Fruit fly (Drosophila melanogaster) whole organism, embryonic: Measurements from ENCODE around the gene BtbVII.

Experiments used
- Ada2b ChIP-seq: fragments of 200-800 bp; sonication (Bioruptor generic); IDR thresholded peaks from 2 replicates; pipeline ENCODE4 v1.3.6; 2022; ENCODE audit warnings: missing biosample characterization, missing genetic modification characterization
- B-H2 ChIP-seq: fragments of 200-800 bp; sonication (Bioruptor generic); optimal IDR thresholded peaks from 2 replicates; lab custom pipeline; 2018; ENCODE audit warnings: missing biosample characterization, mild to moderate bottlenecking, missing genetic modification characterization
- C15 ChIP-seq: fragments of 200-800 bp; sonication (Bioruptor generic); IDR thresholded peaks from 3 replicates; pipeline ENCODE4 v1.3.6; 2022; ENCODE audit warnings: missing biosample characterization, missing genetic modification characterization
- CG10979 ChIP-seq: fragments of 200-800 bp; sonication (Bioruptor generic); optimal IDR thresholded peaks from 2 replicates; lab custom pipeline; 2018; ENCODE audit warnings: missing biosample characterization, mild to moderate bottlenecking, missing genetic modification characterization, moderate library complexity
- CG11695 ChIP-seq: fragments of 200-800 bp; sonication (Bioruptor generic); IDR thresholded peaks from 3 replicates; pipeline ENCODE4 v1.3.6; 2022; ENCODE audit warnings: missing biosample characterization, missing genetic modification characterization
- CG12104 ChIP-seq: fragments of 200-800 bp; sonication (Bioruptor generic); optimal IDR thresholded peaks from 3 replicates; lab custom pipeline; 2016; ENCODE audit warnings: missing biosample characterization, missing genetic modification characterization
- CG12299 ChIP-seq: fragments of 200-800 bp; sonication (Bioruptor generic); optimal IDR thresholded peaks from 2 replicates; lab custom pipeline; 2018; ENCODE audit warnings: missing biosample characterization, mild to moderate bottlenecking, missing genetic modification characterization
- CG15601 ChIP-seq: fragments of 200-800 bp; sonication (Bioruptor generic); optimal IDR thresholded peaks from 3 replicates; lab custom pipeline; 2019; ENCODE audit warnings: missing biosample characterization, mild to moderate bottlenecking, missing genetic modification characterization, moderate library complexity
- CG17186 ChIP-seq: fragments of 200-800 bp; sonication (Bioruptor generic); optimal IDR thresholded peaks from 3 replicates; lab custom pipeline; 2017; ENCODE audit warnings: missing biosample characterization, missing genetic modification reagents, missing genetic modification characterization
- CG34422 ChIP-seq: fragments of 200-800 bp; sonication (Bioruptor generic); IDR thresholded peaks from 3 replicates; pipeline ENCODE4 v1.3.6; 2022; ENCODE audit warnings: missing biosample characterization, missing genetic modification characterization
- CG4360 ChIP-seq: fragments of 200-800 bp; sonication (Bioruptor generic); IDR thresholded peaks from 2 replicates; pipeline ENCODE4 v1.3.6; 2022; ENCODE audit warnings: missing biosample characterization, missing genetic modification characterization
- CG4854 ChIP-seq: fragments of 200-800 bp; sonication (Bioruptor generic); optimal IDR thresholded peaks from 2 replicates; lab custom pipeline; 2016; ENCODE audit warnings: missing biosample characterization, missing genetic modification characterization, inconsistent platforms
- CG6683 ChIP-seq: fragments of 200-800 bp; sonication (Bioruptor generic); optimal IDR thresholded peaks from 2 replicates; lab custom pipeline; 2017; ENCODE audit warnings: missing biosample characterization, mild to moderate bottlenecking, missing genetic modification characterization, missing genetic modification reagents
- CG8089 ChIP-seq: fragments of 200-800 bp; sonication (Bioruptor generic); optimal IDR thresholded peaks from 3 replicates; lab custom pipeline; 2016; ENCODE audit warnings: missing biosample characterization, missing genetic modification characterization
- CG9609 ChIP-seq: fragments of 200-800 bp; sonication (Bioruptor generic); optimal IDR thresholded peaks from 3 replicates; lab custom pipeline; 2016; ENCODE audit warnings: missing biosample characterization, missing genetic modification characterization
- CG9727 ChIP-seq: fragments of 200-800 bp; sonication (Bioruptor generic); optimal IDR thresholded peaks from 3 replicates; lab custom pipeline; 2017; ENCODE audit warnings: missing biosample characterization, mild to moderate bottlenecking, missing genetic modification characterization
- Chrac-16 ChIP-seq: fragments of 200-800 bp; sonication (Bioruptor generic); optimal IDR thresholded peaks from 3 replicates; lab custom pipeline; 2016; ENCODE audit warnings: missing biosample characterization, missing genetic modification characterization
- CkIIα-i1 ChIP-seq: fragments of 200-800 bp; sonication (Bioruptor generic); IDR thresholded peaks from 2 replicates; pipeline ENCODE4 v1.3.6; 2022; ENCODE audit warnings: missing biosample characterization, missing genetic modification characterization
- Fer1 ChIP-seq: fragments of 200-800 bp; sonication (Bioruptor generic); optimal IDR thresholded peaks from 2 replicates; lab custom pipeline; 2017; ENCODE audit warnings: missing biosample characterization, mild to moderate bottlenecking, missing genetic modification characterization
- Hmr ChIP-seq: fragments of 200-800 bp; sonication (Bioruptor generic); optimal IDR thresholded peaks from 3 replicates; lab custom pipeline; 2017; ENCODE audit warnings: mild to moderate bottlenecking, missing biosample characterization, missing genetic modification reagents, missing genetic modification characterization
- Kr ChIP-seq: fragments of 200-800 bp; sonication (Bioruptor generic); optimal IDR thresholded peaks from 2 replicates; lab custom pipeline; 2017; ENCODE audit warnings: missing biosample characterization, mild to moderate bottlenecking, missing genetic modification characterization
- Lhr ChIP-seq: fragments of 200-800 bp; sonication (Bioruptor generic); optimal IDR thresholded peaks from 3 replicates; lab custom pipeline; 2017; ENCODE audit warnings: mild to moderate bottlenecking, missing biosample characterization, missing genetic modification reagents, missing genetic modification characterization
- Lim3 ChIP-seq: fragments of 200-800 bp; sonication (Bioruptor generic); IDR thresholded peaks from 2 replicates; pipeline ENCODE4 v1.3.6; 2022; ENCODE audit warnings: missing biosample characterization, missing genetic modification characterization
- Med ChIP-seq: fragments of 200-800 bp; sonication (Bioruptor generic); peaks from one replicate; lab custom pipeline; 2016; ENCODE audit warnings: missing biosample characterization, missing genetic modification characterization, mild to moderate bottlenecking, inconsistent platforms, moderate library complexity
- NC2α ChIP-seq: fragments of 200-800 bp; sonication (Bioruptor generic); optimal IDR thresholded peaks from 2 replicates; lab custom pipeline; 2016; ENCODE audit warnings: missing biosample characterization, missing genetic modification characterization
- Rx ChIP-seq: fragments of 200-800 bp; sonication (Bioruptor generic); IDR thresholded peaks from 2 replicates; pipeline ENCODE4 v1.3.6; 2022; ENCODE audit warnings: missing biosample characterization, missing genetic modification characterization
- Trl ChIP-seq, 3 experiments: fragments of >200 bp in 2 of 3; fragments of 200-800 bp in 1 of 3; sonication (Bioruptor generic) in 1 of 3; optimal IDR thresholded peaks; 2 replicates in 1 of 3; 3 replicates in 2 of 3; lab custom pipeline; 2016 to 2017; ENCODE audit warnings: missing biosample characterization in 1 of 3, missing genetic modification characterization in 1 of 3
- Usf ChIP-seq: fragments of 200-800 bp; sonication (Bioruptor generic); optimal IDR thresholded peaks from 2 replicates; lab custom pipeline; 2017; ENCODE audit warnings: missing genotype, missing biosample characterization, missing genetic modification characterization
- croc ChIP-seq: fragments of 200-800 bp; sonication (Bioruptor generic); conservative IDR thresholded peaks from 3 replicates; pipeline ENCODE4 v1.3.6; 2022; ENCODE audit warnings: missing biosample characterization, missing genetic modification characterization
- cwo ChIP-seq: fragments of 200-800 bp; sonication (Bioruptor generic); optimal IDR thresholded peaks from 3 replicates; lab custom pipeline; 2017; ENCODE audit warnings: missing biosample characterization, missing genetic modification characterization, mild to moderate bottlenecking, moderate library complexity, missing genetic modification reagents
- disco-r ChIP-seq: fragments of 200-800 bp; sonication (Bioruptor generic); optimal IDR thresholded peaks from 2 replicates; lab custom pipeline; 2016; ENCODE audit warnings: missing biosample characterization, missing genetic modification characterization
- ems ChIP-seq: fragments of 200-800 bp; sonication (Bioruptor generic); optimal IDR thresholded peaks from 3 replicates; lab custom pipeline; 2016; ENCODE audit warnings: missing biosample characterization, missing genetic modification characterization
- fd102C ChIP-seq: fragments of 200-800 bp; sonication (Bioruptor generic); optimal IDR thresholded peaks from 2 replicates; lab custom pipeline; 2018; ENCODE audit warnings: missing biosample characterization, mild to moderate bottlenecking, missing genetic modification characterization, moderate library complexity
- fru ChIP-seq: fragments of >200 bp; optimal IDR thresholded peaks from 2 replicates; lab custom pipeline; 2017
- h ChIP-seq: fragments of >200 bp; optimal IDR thresholded peaks from 2 replicates; lab custom pipeline; 2017
- hbn ChIP-seq: fragments of 200-800 bp; sonication (Bioruptor generic); IDR thresholded peaks from 2 replicates; pipeline ENCODE4 v1.3.6; 2022; ENCODE audit warnings: missing biosample characterization, missing genetic modification characterization; ENCODE audit not compliant: partially characterized antibody
- kni ChIP-seq: fragments of 200-800 bp; sonication (Bioruptor generic); optimal IDR thresholded peaks from 3 replicates; lab custom pipeline; 2017; ENCODE audit warnings: mild to moderate bottlenecking, missing biosample characterization, missing genetic modification reagents, missing genetic modification characterization
- lbe ChIP-seq: fragments of 200-800 bp; sonication (Bioruptor generic); optimal IDR thresholded peaks from 2 replicates; lab custom pipeline; 2016; ENCODE audit warnings: missing biosample characterization, mild to moderate bottlenecking, missing genetic modification characterization
- lilli ChIP-seq: fragments of 200-800 bp; sonication (Bioruptor generic); optimal IDR thresholded peaks from 3 replicates; lab custom pipeline; 2016; ENCODE audit warnings: missing biosample characterization, missing genetic modification characterization
- oc ChIP-seq: fragments of 200-800 bp; sonication (Bioruptor generic); optimal IDR thresholded peaks from 2 replicates; lab custom pipeline; 2018; ENCODE audit warnings: missing biosample characterization, mild to moderate bottlenecking, missing genetic modification characterization, moderate library complexity
- org-1 ChIP-seq: fragments of 200-800 bp; sonication (Bioruptor generic); optimal IDR thresholded peaks from 2 replicates; lab custom pipeline; 2017; ENCODE audit warnings: missing biosample characterization, missing genetic modification characterization
- pho ChIP-seq: fragments of 200-800 bp; sonication (Bioruptor generic); optimal IDR thresholded peaks from 2 replicates; lab custom pipeline; 2016; ENCODE audit warnings: missing biosample characterization, missing genetic modification characterization
- row ChIP-seq: fragments of 200-800 bp; sonication (Bioruptor generic); IDR thresholded peaks from 3 replicates; pipeline ENCODE4 v1.3.6; 2022; ENCODE audit warnings: missing biosample characterization, missing genetic modification characterization
- so ChIP-seq: fragments of 200-800 bp; sonication (Bioruptor generic); IDR thresholded peaks from 3 replicates; pipeline ENCODE4 v1.3.6; 2022; ENCODE audit warnings: missing biosample characterization, missing genetic modification characterization
- sqz ChIP-seq: fragments of 200-800 bp; sonication (Bioruptor generic); optimal IDR thresholded peaks from 3 replicates; lab custom pipeline; 2018; ENCODE audit warnings: missing biosample characterization, mild to moderate bottlenecking, missing genetic modification characterization
- trh ChIP-seq: fragments of 200-800 bp; sonication (Bioruptor generic); optimal IDR thresholded peaks from 2 replicates; lab custom pipeline; 2016; ENCODE audit warnings: missing biosample characterization, missing genetic modification characterization
- twi ChIP-seq: fragments of 200-800 bp; optimal IDR thresholded peaks from 2 replicates; lab custom pipeline; 2019; ENCODE audit warnings: missing biosample characterization, mild to moderate bottlenecking, missing genetic modification characterization, moderate library complexity
- unpg ChIP-seq: fragments of 200-800 bp; sonication (Bioruptor generic); optimal IDR thresholded peaks from 3 replicates; lab custom pipeline; 2018; ENCODE audit warnings: missing biosample characterization, mild to moderate bottlenecking, missing genetic modification characterization, moderate library complexity
- zen ChIP-seq: fragments of 200-800 bp; sonication (Bioruptor generic); optimal IDR thresholded peaks from 3 replicates; lab custom pipeline; 2018; ENCODE audit warnings: missing biosample characterization, mild to moderate bottlenecking, missing genetic modification characterization, moderate library complexity

BtbVII gene

DNA sequence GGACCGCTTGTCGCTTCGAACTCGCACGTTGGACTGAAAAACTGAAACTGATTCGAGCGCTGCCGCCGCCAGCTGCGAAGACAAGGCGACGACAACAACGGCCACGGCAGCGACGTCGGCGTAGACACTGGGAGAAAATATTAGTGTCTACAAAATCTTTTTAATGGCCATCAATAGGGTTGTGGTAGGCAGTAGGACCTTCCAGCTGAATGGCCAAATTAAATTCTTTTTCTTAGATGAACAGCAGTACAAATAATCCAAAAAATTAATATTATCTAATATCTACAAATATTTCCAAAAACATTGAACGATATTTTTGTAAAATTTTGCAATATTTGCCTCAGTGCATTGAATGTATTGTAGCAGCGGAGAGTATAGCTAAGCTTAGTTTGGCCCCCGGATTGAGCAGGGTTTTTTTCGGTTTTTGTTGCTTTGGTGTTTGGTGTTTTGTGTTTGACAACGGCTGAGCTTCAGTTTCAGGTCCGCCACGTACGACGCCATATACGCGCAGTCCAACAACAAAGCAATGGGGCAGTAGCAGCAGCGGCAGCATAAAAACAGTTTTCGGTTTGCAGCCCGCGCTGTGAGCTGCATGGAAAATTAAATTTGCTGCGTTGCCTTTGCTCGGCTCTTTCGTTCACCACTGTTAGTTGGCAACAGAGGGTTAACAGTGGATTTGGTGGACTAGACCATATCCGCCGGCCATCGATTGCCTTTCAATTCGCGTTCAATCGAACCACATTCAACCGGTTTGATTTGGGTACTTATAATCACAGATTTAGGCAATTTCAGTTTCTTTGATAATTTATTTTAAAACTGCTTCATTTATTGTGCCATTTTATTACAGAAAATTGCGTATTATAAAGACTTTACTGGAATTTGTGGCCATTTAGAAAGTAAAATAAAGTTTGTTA lies 41.3 kb upstream of the BtbVII start, which contains the start of gene Cht7 (continued):
- TF ChIP-seq so (GFP tag; lab: Robert Waterston, UW) (peak; percentile 89), Lhr (peak; percentile 65), CG15601 (tag; lab: Kevin White, UChicago) (peak; percentile 99), lbe (GFP tag; lab: Kevin White, UChicago) (peak; percentile 57), CG12299 (tag; lab: Kevin White, UChicago) (peak; percentile 84), NC2α (GFP tag; lab: Kevin White, UChicago) (peak; percentile 50), C15 (GFP tag; lab: Robert Waterston, UW) (no peak), ems (peak; percentile 61), Hmr (peak; percentile 90), row (GFP tag; lab: Robert Waterston, UW) (peak; percentile 93), Med (GFP tag; lab: Kevin White, UChicago) (peak; percentile 96), unpg (GFP tag; lab: Kevin White, UChicago) (peak; percentile 90), fd102C (GFP tag; lab: Kevin White, UChicago) (no peak), CG11695 (peak; percentile 86), sqz (peak; percentile 76), CG12104 (GFP tag; lab: Kevin White, UChicago) (peak; percentile 53), CG4854 (GFP tag; lab: Kevin White, UChicago) (peak; percentile 69), pho (peak; percentile 58), croc (GFP tag; lab: Robert Waterston, UW) (peak; percentile 76), Chrac-16 (peak; percentile 83), CG9727 (GFP tag; lab: Kevin White, UChicago) (peak; percentile 87), Usf (peak; percentile 62), Trl (optimal IDR thresholded peaks at IDR 0.05; lab: Kevin White, UChicago) (no peak), Trl (GFP tag; optimal IDR thresholded peaks at IDR 0.05; lab: Kevin White, UChicago) (peak; percentile 32), h (lab: Kevin White, UChicago) (no peak), Kr (GFP tag; lab: Kevin White, UChicago) (no peak), zen (tag; lab: Kevin White, UChicago) (peak; percentile 57), Rx (peak; percentile 41; the same call in 1 of the 2 replicates), CG8089 (peak; percentile 19), oc (tag; lab: Kevin White, UChicago) (peak; percentile 90), CG34422 (GFP tag; lab: Robert Waterston, UW) (peak; percentile 85), hbn (GFP tag; lab: Robert Waterston, UW) (no peak), Ada2b (GFP tag; lab: Robert Waterston, UW) (peak; percentile 79), fru (lab: Kevin White, UChicago) (no peak), org-1 (GFP tag; lab: Kevin White, UChicago) (peak; percentile 83), CG6683 (peak; percentile 47), Fer1 (GFP tag; lab: Kevin White, UChicago) (peak; percentile 79), CkIIα-i1 (no peak), lilli (GFP tag; lab: Kevin White, UChicago) (peak; percentile 90), Lim3 (GFP tag; lab: Robert Waterston, UW) (peak; percentile 59; the same call in 1 of the 2 replicates), disco-r (GFP tag; lab: Kevin White, UChicago) (peak; percentile 27), trh (GFP tag; lab: Kevin White, UChicago) (peak; percentile 64), CG9609 (GFP tag; lab: Kevin White, UChicago) (peak; percentile 62), B-H2 (GFP tag; lab: Kevin White, UChicago) (peak; percentile 53), kni (peak; percentile 65), cwo (GFP tag; lab: Kevin White, UChicago) (peak; percentile 75), twi (peak; percentile 72), CG17186 (GFP tag; lab: Kevin White, UChicago) (peak; percentile 18), CG10979 (tag; lab: Kevin White, UChicago) (peak; percentile 87), CG4360 (0 out of 2 replicates have a peak, but pooled peaks have one; percentile 15)
